Fruit fly (Drosophila melanogaster) whole organism, adult: ENCODE measurements around the gene mts.

Experiments
- CG11617 ChIP-seq: fragments of 200-800 bp; sonication (Bioruptor generic); optimal IDR thresholded peaks from 2 replicates; lab custom pipeline; 2017; ENCODE audit warnings: mild to moderate bottlenecking, missing biosample characterization, missing genetic modification reagents, missing genetic modification characterization
- CG12768 ChIP-seq: fragments of 200-800 bp; sonication (Bioruptor generic); optimal IDR thresholded peaks from 2 replicates; lab custom pipeline; 2017; ENCODE audit warnings: missing biosample characterization, missing genetic modification characterization, mild to moderate bottlenecking, moderate library complexity, missing genetic modification reagents
- CG5204 ChIP-seq: fragments of 200-800 bp; sonication (Bioruptor generic); optimal IDR thresholded peaks from 2 replicates; lab custom pipeline; 2016; ENCODE audit warnings: missing biosample characterization, missing genetic modification characterization
- CG7045 ChIP-seq: fragments of 200-800 bp; sonication (Bioruptor generic); optimal IDR thresholded peaks from 2 replicates; lab custom pipeline; 2017; ENCODE audit warnings: missing biosample characterization, mild to moderate bottlenecking, missing genetic modification characterization
- CG7101 ChIP-seq: fragments of 200-800 bp; sonication (Bioruptor generic); optimal IDR thresholded peaks from 2 replicates; lab custom pipeline; 2018; ENCODE audit warnings: missing biosample characterization, mild to moderate bottlenecking, missing genetic modification characterization, moderate library complexity
- Clk ChIP-seq: fragments of 200-800 bp; sonication (Bioruptor generic); optimal IDR thresholded peaks from 2 replicates; lab custom pipeline; 2017; ENCODE audit warnings: missing biosample characterization, missing genetic modification characterization
- Crg-1 ChIP-seq: fragments of 200-800 bp; sonication (Bioruptor generic); optimal IDR thresholded peaks from 2 replicates; lab custom pipeline; 2016; ENCODE audit warnings: missing biosample characterization, missing genetic modification characterization
- Mnt ChIP-seq: fragments of 200-800 bp; sonication (Bioruptor generic); optimal IDR thresholded peaks from 2 replicates; lab custom pipeline; 2016; ENCODE audit warnings: missing biosample characterization, mild to moderate bottlenecking, missing genetic modification characterization
- cnc ChIP-seq, 2 experiments: fragments of >200 bp; optimal IDR thresholded peaks; 2 replicates each; lab custom pipeline; 2017
- kay ChIP-seq: fragments of 200-800 bp; sonication (Bioruptor generic); peaks from one replicate; lab custom pipeline; 2016; ENCODE audit warnings: missing biosample characterization, missing genetic modification characterization, borderline replicate concordance
- ovo ChIP-seq: fragments of 200-800 bp; sonication (Bioruptor generic); optimal IDR thresholded peaks from 2 replicates; lab custom pipeline; 2016; ENCODE audit warnings: missing biosample characterization, missing genetic modification characterization
- pad ChIP-seq: fragments of 200-800 bp; sonication (Bioruptor generic); optimal IDR thresholded peaks from 3 replicates; lab custom pipeline; 2017; ENCODE audit warnings: missing biosample characterization, missing genetic modification characterization, mild to moderate bottlenecking, moderate library complexity, missing genetic modification reagents

- TF ChIP-seq kay (GFP tag; lab: Kevin White, UChicago) (no peak), CG12768 (GFP tag; lab: Kevin White, UChicago) (no peak), CG7045 (no peak), ovo (no peak), cnc (optimal IDR thresholded peaks at IDR 0.05; lab: Kevin White, UChicago) (no peak), Clk (GFP tag; lab: Kevin White, UChicago) (no peak), Crg-1 (GFP tag; lab: Kevin White, UChicago) (no peak), pad (no peak), CG5204 (no peak), CG7101 (no peak), CG11617 (GFP tag; lab: Kevin White, UChicago) (no peak), Mnt (GFP tag; lab: Kevin White, UChicago) (no peak)
These were observed 45.2 kb downstream of the mts start for dm6 chr2L:7872680-7873079.
